Fruit fly (Drosophila melanogaster) whole organism, embryonic: ENCODE results near the gene CG31089.

ENCODE experiments used
- B-H1 ChIP-seq: fragments of 200-800 bp; sonication (Bioruptor generic); IDR thresholded peaks from 3 replicates; pipeline ENCODE4 v1.3.6; 2022; ENCODE audit warnings: missing biosample characterization, missing genetic modification characterization
- Bdp1 ChIP-seq: fragments of 200-800 bp; sonication (Bioruptor generic); optimal IDR thresholded peaks from 3 replicates; lab custom pipeline; 2016; ENCODE audit warnings: missing biosample characterization, missing genetic modification characterization
- CG10209 ChIP-seq: fragments of 200-800 bp; sonication (Bioruptor generic); optimal IDR thresholded peaks from 3 replicates; lab custom pipeline; 2017; ENCODE audit warnings: missing biosample characterization, mild to moderate bottlenecking, missing genetic modification characterization, missing genetic modification reagents
- CG1024 ChIP-seq: fragments of 200-800 bp; sonication (Bioruptor generic); IDR thresholded peaks from 2 replicates; pipeline ENCODE4 v1.3.6; 2022; ENCODE audit warnings: missing biosample characterization, missing genetic modification characterization
- CG10462 ChIP-seq: fragments of 200-800 bp; sonication (Bioruptor generic); optimal IDR thresholded peaks from 2 replicates; lab custom pipeline; 2016; ENCODE audit warnings: missing biosample characterization, missing genetic modification characterization
- CG10959 ChIP-seq: fragments of 200-800 bp; sonication (Bioruptor generic); IDR thresholded peaks from 2 replicates; pipeline ENCODE4 v1.3.6; 2022; ENCODE audit warnings: missing biosample characterization, missing genetic modification characterization
- CG12219 ChIP-seq: fragments of 200-800 bp; sonication (Bioruptor generic); optimal IDR thresholded peaks from 3 replicates; lab custom pipeline; 2018; ENCODE audit warnings: missing biosample characterization, mild to moderate bottlenecking, missing genetic modification characterization
- CG12942 ChIP-seq: fragments of 200-800 bp; sonication (Bioruptor generic); optimal IDR thresholded peaks from 3 replicates; lab custom pipeline; 2016; ENCODE audit warnings: missing biosample characterization, missing genetic modification characterization
- CG13424 ChIP-seq: fragments of 200-800 bp; sonication (Bioruptor generic); optimal IDR thresholded peaks from 2 replicates; lab custom pipeline; 2019; ENCODE audit warnings: missing biosample characterization, mild to moderate bottlenecking, missing genetic modification characterization, moderate library complexity
- CG15011 ChIP-seq: fragments of 200-800 bp; sonication (Bioruptor generic); optimal IDR thresholded peaks from 3 replicates; lab custom pipeline; 2018; ENCODE audit warnings: missing biosample characterization, mild to moderate bottlenecking, missing genetic modification characterization
- CG15479 ChIP-seq: fragments of 200-800 bp; sonication (Bioruptor generic); optimal IDR thresholded peaks from 3 replicates; lab custom pipeline; 2019; ENCODE audit warnings: missing biosample characterization, mild to moderate bottlenecking, missing genetic modification characterization, moderate library complexity
- CG17568 ChIP-seq: fragments of 200-800 bp; sonication (Bioruptor generic); optimal IDR thresholded peaks from 2 replicates; lab custom pipeline; 2018; ENCODE audit warnings: missing biosample characterization, mild to moderate bottlenecking, missing genetic modification characterization, moderate library complexity
- CG18262 ChIP-seq: fragments of 200-800 bp; optimal IDR thresholded peaks from 3 replicates; lab custom pipeline; 2019; ENCODE audit warnings: missing biosample characterization, mild to moderate bottlenecking, missing genetic modification characterization, moderate library complexity
- CG18619 ChIP-seq: fragments of 200-800 bp; sonication (Bioruptor generic); optimal IDR thresholded peaks from 3 replicates; lab custom pipeline; 2017; ENCODE audit warnings: missing biosample characterization, mild to moderate bottlenecking, missing genetic modification characterization
- CG2678 ChIP-seq: fragments of 200-800 bp; sonication (Bioruptor generic); optimal IDR thresholded peaks from 3 replicates; lab custom pipeline; 2019; ENCODE audit warnings: missing biosample characterization, mild to moderate bottlenecking, missing genetic modification characterization, moderate library complexity
- CG33557 ChIP-seq: fragments of 200-800 bp; sonication (Bioruptor generic); optimal IDR thresholded peaks from 2 replicates; lab custom pipeline; 2019; ENCODE audit warnings: missing biosample characterization, mild to moderate bottlenecking, missing genetic modification characterization, moderate library complexity
- CG3407 ChIP-seq: fragments of 200-800 bp; sonication (Bioruptor generic); optimal IDR thresholded peaks from 2 replicates; lab custom pipeline; 2018; ENCODE audit warnings: missing biosample characterization, mild to moderate bottlenecking, missing genetic modification characterization
- CG7987 ChIP-seq: fragments of 200-800 bp; sonication (Bioruptor generic); optimal IDR thresholded peaks from 2 replicates; lab custom pipeline; 2018; ENCODE audit warnings: missing biosample characterization, mild to moderate bottlenecking, missing genetic modification characterization, moderate library complexity
- CG8359 ChIP-seq: fragments of 200-800 bp; sonication (Bioruptor generic); optimal IDR thresholded peaks from 2 replicates; lab custom pipeline; 2017; ENCODE audit warnings: missing biosample characterization, mild to moderate bottlenecking, missing genetic modification characterization, borderline replicate concordance
- CG8924 ChIP-seq: fragments of 200-800 bp; optimal IDR thresholded peaks from 3 replicates; lab custom pipeline; 2019; ENCODE audit warnings: missing biosample characterization, mild to moderate bottlenecking, missing genetic modification characterization, moderate library complexity
- D ChIP-seq, 2 experiments: fragments of 200-800 bp in 1 of 2; fragments of >200 bp in 1 of 2; sonication (Bioruptor generic) in 1 of 2; optimal IDR thresholded peaks; 2 replicates in 1 of 2; 3 replicates in 1 of 2; lab custom pipeline; 2017; ENCODE audit warnings: mild to moderate bottlenecking in 1 of 2, missing biosample characterization in 1 of 2, missing genetic modification characterization in 1 of 2, missing genetic modification reagents in 1 of 2
- Dbx ChIP-seq: fragments of 200-800 bp; sonication (Bioruptor generic); IDR thresholded peaks from 3 replicates; pipeline ENCODE4 v1.3.6; 2022; ENCODE audit warnings: missing biosample characterization, missing genetic modification characterization
- Dfd ChIP-seq, 2 experiments: fragments of >200 bp; optimal IDR thresholded peaks; 2 replicates each; lab custom pipeline; 2017; ENCODE audit warnings: missing biosample characterization in 2 of 2, missing genetic modification characterization in 2 of 2
- HLH3B ChIP-seq: fragments of 200-800 bp; sonication (Bioruptor generic); IDR thresholded peaks from 2 replicates; pipeline ENCODE4 v1.3.6; 2022; ENCODE audit warnings: missing biosample characterization, missing genetic modification characterization
- HmgD ChIP-seq: fragments of 200-800 bp; sonication (Bioruptor generic); optimal IDR thresholded peaks from 3 replicates; lab custom pipeline; 2016; ENCODE audit warnings: missing biosample characterization, missing genetic modification characterization
- HmgZ ChIP-seq: fragments of 200-800 bp; sonication (Bioruptor generic); optimal IDR thresholded peaks from 2 replicates; lab custom pipeline; 2018; ENCODE audit warnings: missing biosample characterization, mild to moderate bottlenecking, missing genetic modification characterization
- MESR4 ChIP-seq: fragments of 200-800 bp; sonication (Bioruptor generic); optimal IDR thresholded peaks from 2 replicates; lab custom pipeline; 2018; ENCODE audit warnings: missing biosample characterization, mild to moderate bottlenecking, missing genetic modification characterization, moderate library complexity
- NfI ChIP-seq: fragments of 200-800 bp; sonication (Bioruptor generic); optimal IDR thresholded peaks from 3 replicates; lab custom pipeline; 2018; ENCODE audit warnings: missing biosample characterization, mild to moderate bottlenecking, missing genetic modification characterization, moderate library complexity
- PHDP ChIP-seq: fragments of 200-800 bp; sonication (Bioruptor generic); optimal IDR thresholded peaks from 3 replicates; lab custom pipeline; 2018; ENCODE audit warnings: missing biosample characterization, mild to moderate bottlenecking, missing genetic modification characterization, moderate library complexity
- Xbp1 ChIP-seq: fragments of 200-800 bp; sonication (Bioruptor generic); optimal IDR thresholded peaks from 3 replicates; lab custom pipeline; 2016; ENCODE audit warnings: missing biosample characterization, mild to moderate bottlenecking, missing genetic modification characterization
- YL-1 ChIP-seq: fragments of 200-800 bp; sonication (Bioruptor generic); optimal IDR thresholded peaks from 3 replicates; lab custom pipeline; 2017; ENCODE audit warnings: missing biosample characterization, mild to moderate bottlenecking, missing genetic modification characterization
- chn ChIP-seq: fragments of 200-800 bp; sonication (Bioruptor generic); optimal IDR thresholded peaks from 2 replicates; lab custom pipeline; 2016; ENCODE audit warnings: missing biosample characterization, missing genetic modification characterization
- cwo ChIP-seq: fragments of 200-800 bp; sonication (Bioruptor generic); optimal IDR thresholded peaks from 3 replicates; lab custom pipeline; 2017; ENCODE audit warnings: missing biosample characterization, missing genetic modification characterization, mild to moderate bottlenecking, moderate library complexity, missing genetic modification reagents
- fd3F ChIP-seq: fragments of 200-800 bp; sonication (Bioruptor generic); optimal IDR thresholded peaks from 2 replicates; lab custom pipeline; 2018; ENCODE audit warnings: missing biosample characterization, mild to moderate bottlenecking, missing genetic modification characterization, moderate library complexity
- fd64A ChIP-seq: fragments of 200-800 bp; sonication (Bioruptor generic); optimal IDR thresholded peaks from 3 replicates; lab custom pipeline; 2018; ENCODE audit warnings: missing biosample characterization, mild to moderate bottlenecking, missing genetic modification characterization
- gsb-n ChIP-seq: fragments of 200-800 bp; sonication (Bioruptor generic); optimal IDR thresholded peaks from 3 replicates; lab custom pipeline; 2018; ENCODE audit warnings: missing biosample characterization, mild to moderate bottlenecking, missing genetic modification characterization
- hb ChIP-seq: fragments of 200-800 bp; sonication (Bioruptor generic); IDR thresholded peaks from 3 replicates; pipeline ENCODE4 v1.3.6; 2022; ENCODE audit warnings: missing biosample characterization, missing genetic modification characterization; ENCODE audit not compliant: partially characterized antibody
- lbe ChIP-seq: fragments of 200-800 bp; sonication (Bioruptor generic); optimal IDR thresholded peaks from 2 replicates; lab custom pipeline; 2016; ENCODE audit warnings: missing biosample characterization, mild to moderate bottlenecking, missing genetic modification characterization
- peb ChIP-seq: fragments of 200-800 bp; sonication (Bioruptor generic); IDR thresholded peaks from 2 replicates; pipeline ENCODE4 v1.3.6; 2022; ENCODE audit warnings: missing biosample characterization, missing genetic modification characterization
- pros ChIP-seq: fragments of 200-800 bp; sonication (Bioruptor generic); optimal IDR thresholded peaks from 3 replicates; lab custom pipeline; 2019; ENCODE audit warnings: missing biosample characterization, mild to moderate bottlenecking, missing genetic modification characterization, moderate library complexity
- sd ChIP-seq: fragments of 200-800 bp; sonication (Bioruptor generic); optimal IDR thresholded peaks from 3 replicates; lab custom pipeline; 2018; ENCODE audit warnings: missing biosample characterization, mild to moderate bottlenecking, missing genetic modification characterization, moderate library complexity
- seq ChIP-seq: fragments of 200-800 bp; sonication (Bioruptor generic); IDR thresholded peaks from 2 replicates; pipeline ENCODE4 v1.3.6; 2022; ENCODE audit warnings: missing biosample characterization, missing genetic modification characterization
- sim ChIP-seq: fragments of 200-800 bp; sonication (Bioruptor generic); IDR thresholded peaks from 2 replicates; pipeline ENCODE4 v1.3.6; 2022; ENCODE audit warnings: missing biosample characterization, missing genetic modification characterization
- sisA ChIP-seq: fragments of 200-800 bp; sonication (Bioruptor generic); IDR thresholded peaks from 2 replicates; pipeline ENCODE4 v1.3.6; 2022; ENCODE audit warnings: missing biosample characterization, missing genetic modification characterization
- slbo ChIP-seq: fragments of 200-800 bp; sonication (Bioruptor generic); IDR thresholded peaks from 2 replicates; pipeline ENCODE4 v1.3.6; 2022; ENCODE audit warnings: missing biosample characterization, missing genetic modification characterization
- sna ChIP-seq: fragments of 200-800 bp; sonication (Bioruptor generic); IDR thresholded peaks from 2 replicates; pipeline ENCODE4 v1.3.6; 2022; ENCODE audit warnings: missing biosample characterization, missing genetic modification characterization; ENCODE audit not compliant: partially characterized antibody
- tll ChIP-seq, 2 experiments: fragments of 200-800 bp in 1 of 2; fragments of >200 bp in 1 of 2; sonication (Bioruptor generic) in 1 of 2; optimal IDR thresholded peaks; 2 replicates each; lab custom pipeline; 2017 to 2019; ENCODE audit warnings: missing biosample characterization in 2 of 2, missing genetic modification characterization in 2 of 2, mild to moderate bottlenecking in 1 of 2, moderate library complexity in 1 of 2
- twi ChIP-seq: fragments of 200-800 bp; optimal IDR thresholded peaks from 2 replicates; lab custom pipeline; 2019; ENCODE audit warnings: missing biosample characterization, mild to moderate bottlenecking, missing genetic modification characterization, moderate library complexity
- wek ChIP-seq: fragments of 200-800 bp; sonication (Bioruptor generic); optimal IDR thresholded peaks from 3 replicates; lab custom pipeline; 2018; ENCODE audit warnings: missing biosample characterization, mild to moderate bottlenecking, missing genetic modification characterization, moderate library complexity
- yki ChIP-seq: fragments of >200 bp; optimal IDR thresholded peaks from 3 replicates; lab custom pipeline; 2018

The CG31089 gene

dm6 chr3R:25885136-25885535 lies 17.3 kb upstream of the CG31089 start (continued):
- TF ChIP-seq CG33557 (GFP tag; lab: Kevin White, UChicago) (peak; percentile 77), fd64A (GFP tag; lab: Kevin White, UChicago) (peak; percentile 86), HLH3B (peak; percentile 38; the same call in 1 of the 2 replicates), MESR4 (GFP tag; lab: Kevin White, UChicago) (no peak), CG15011 (peak; percentile 16), Dfd (GFP tag; optimal IDR thresholded peaks at IDR 0.05; lab: Kevin White, UChicago) (no peak), CG8359 (GFP tag; lab: Kevin White, UChicago) (peak; percentile 19), HmgD (GFP tag; lab: Kevin White, UChicago) (no peak), twi (peak; percentile 50), hb (no peak), CG13424 (tag; lab: Kevin White, UChicago) (peak; percentile 22), CG2678 (tag; lab: Kevin White, UChicago) (no peak), sd (tag; lab: Kevin White, UChicago) (no peak), CG15479 (peak; percentile 30), NfI (GFP tag; lab: Kevin White, UChicago) (no peak), CG18619 (GFP tag; lab: Kevin White, UChicago) (peak; percentile 27), pros (GFP tag; lab: Kevin White, UChicago) (peak; percentile 90), CG7987 (GFP tag; lab: Kevin White, UChicago) (peak; percentile 56), sna (GFP tag; lab: Robert Waterston, UW) (no peak), D (optimal IDR thresholded peaks at IDR 0.05; lab: Kevin White, UChicago) (no peak), D (GFP tag; optimal IDR thresholded peaks at IDR 0.05; lab: Kevin White, UChicago) (peak; percentile 43), lbe (GFP tag; lab: Kevin White, UChicago) (no peak), CG12219 (GFP tag; lab: Kevin White, UChicago) (peak; percentile 57), CG8924 (tag; lab: Kevin White, UChicago) (peak; percentile 44), CG10209 (GFP tag; lab: Kevin White, UChicago) (peak; percentile 33), Dbx (GFP tag; lab: Robert Waterston, UW) (no peak), CG1024 (peak; percentile 51; the same call in 1 of the 2 replicates), YL-1 (GFP tag; lab: Kevin White, UChicago) (peak; percentile 18), CG3407 (GFP tag; lab: Kevin White, UChicago) (peak; percentile 75), peb (GFP tag; lab: Robert Waterston, UW) (no peak), chn (no peak), CG12942 (GFP tag; lab: Kevin White, UChicago) (no peak), tll (GFP tag; optimal IDR thresholded peaks at IDR 0.05; lab: Kevin White, UChicago) (peak in 1 of 2 experiments; percentile 39), CG18262 (tag; lab: Kevin White, UChicago) (peak; percentile 17), slbo (GFP tag; lab: Robert Waterston, UW) (no peak), B-H1 (no peak), sisA (no peak), gsb-n (peak; percentile 38), wek (GFP tag; lab: Kevin White, UChicago) (peak; percentile 74), CG10462 (GFP tag; lab: Kevin White, UChicago) (no peak), fd3F (GFP tag; lab: Kevin White, UChicago) (no peak), CG10959 (GFP tag; lab: Robert Waterston, UW) (peak; percentile 43), Xbp1 (GFP tag; lab: Kevin White, UChicago) (no peak), CG17568 (GFP tag; lab: Kevin White, UChicago) (peak; percentile 74), HmgZ (tag; lab: Kevin White, UChicago) (peak; percentile 34), sim (GFP tag; lab: Robert Waterston, UW) (0 out of 2 replicates have a peak, but pooled peaks have one; percentile 7), seq (GFP tag; lab: Robert Waterston, UW) (peak; percentile 8; the same call in 1 of the 2 replicates), cwo (GFP tag; lab: Kevin White, UChicago) (no peak), PHDP (tag; lab: Kevin White, UChicago) (peak; percentile 21), yki (no peak), Bdp1 (GFP tag; lab: Kevin White, UChicago) (no peak)
